Fruit fly (Drosophila melanogaster) whole organism: Measurements from ENCODE around the gene Arp5.

Experiments used
- CG8478 ChIP-seq: fragments of >200 bp; optimal IDR thresholded peaks from 2 replicates; lab custom pipeline; 2018; ENCODE audit warnings: inconsistent platforms
- Dll ChIP-seq: fragments of >200 bp; optimal IDR thresholded peaks from 2 replicates; lab custom pipeline; 2017
- EcR ChIP-seq, 2 experiments: fragments of >200 bp; optimal IDR thresholded peaks; 2 replicates each; lab custom pipeline; 2017; ENCODE audit warnings: missing biosample characterization in 2 of 2, missing genetic modification characterization in 2 of 2, missing genetic modification reagents in 2 of 2
- pan ChIP-seq: fragments of >200 bp; optimal IDR thresholded peaks from 2 replicates; lab custom pipeline; 2017
- psq ChIP-seq: fragments of >200 bp; optimal IDR thresholded peaks from 2 replicates; lab custom pipeline; 2017
- usp ChIP-seq: fragments of >200 bp; optimal IDR thresholded peaks from 2 replicates; lab custom pipeline; 2017; ENCODE audit warnings: missing biosample characterization, missing genetic modification characterization, mixed read lengths

The Arp5 gene

dm6 chr3R:18197802-18198148, 12.5 kb downstream of the Arp5 start:
- no peak for TF ChIP-seq psq
- TF ChIP-seq CG8478 (lab: Kevin White, UChicago), result no peak
- no peak for TF ChIP-seq pan
- TF ChIP-seq EcR (GFP tag; optimal IDR thresholded peaks at IDR 0.05; lab: Kevin White, UChicago), result no peak
- TF ChIP-seq usp (GFP tag; lab: Kevin White, UChicago), result no peak
- no peak for TF ChIP-seq Dll (lab: Kevin White, UChicago)

dm6 chr3R:18198518-18199118, 13.3 kb downstream of the Arp5 start:
- no peak for TF ChIP-seq pan
- TF ChIP-seq Dll (lab: Kevin White, UChicago), result peak; percentile 97
- TF ChIP-seq CG8478 (lab: Kevin White, UChicago), result no peak
- no peak for TF ChIP-seq psq
- TF ChIP-seq EcR (GFP tag; optimal IDR thresholded peaks at IDR 0.05; lab: Kevin White, UChicago), result no peak
- no peak for TF ChIP-seq usp (GFP tag; lab: Kevin White, UChicago)

DNA sequence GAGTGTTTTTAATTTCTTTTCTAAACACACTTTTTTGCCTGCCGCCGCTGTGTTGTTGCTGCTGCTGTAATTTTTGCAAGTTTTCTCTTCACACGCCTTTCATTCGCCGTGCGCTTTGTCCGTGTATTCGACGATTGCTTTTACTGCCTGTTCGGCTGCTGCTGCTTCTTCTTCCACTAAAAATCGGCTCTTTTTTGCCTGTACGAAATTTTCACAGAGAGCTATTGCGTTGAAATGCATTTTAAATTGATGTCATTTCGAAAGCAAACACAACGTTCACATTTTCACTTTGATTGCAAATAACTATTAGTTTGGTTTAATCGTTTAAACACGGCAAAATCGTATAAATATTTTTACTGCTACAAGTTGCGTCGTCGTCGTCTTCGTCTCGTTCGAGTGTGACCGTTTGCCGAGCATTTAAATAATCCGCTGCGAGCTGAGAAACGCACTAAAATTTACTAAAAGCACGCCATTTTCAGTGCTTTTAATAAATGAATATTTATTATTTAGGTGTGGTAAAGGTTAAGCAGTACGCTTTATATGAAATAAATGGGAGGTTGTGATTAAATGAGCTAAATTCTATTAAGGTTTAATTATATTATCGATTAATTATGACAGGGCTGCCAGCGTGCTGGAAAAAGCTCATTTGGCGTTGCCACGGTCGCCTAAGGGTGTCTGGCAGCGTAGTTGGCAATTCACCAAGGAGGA, 14.0 kb downstream of the Arp5 start, which contains the start of the genes Ssdp and CG7985:
Gene Ssdp, minus strand, starts transcription at position 419 of the 708 bp plus-strand sequence.
Gene CG7985, plus strand, starts transcription at position 681 of the 708 bp plus-strand sequence.
- no peak for TF ChIP-seq EcR (GFP tag; optimal IDR thresholded peaks at IDR 0.05; lab: Kevin White, UChicago)
- peak; percentile 59 for TF ChIP-seq psq

dm6 chr3R:18199885-18200249, 14.6 kb downstream of the Arp5 start:
- no peak for TF ChIP-seq psq
- no peak for TF ChIP-seq EcR (GFP tag; optimal IDR thresholded peaks at IDR 0.05; lab: Kevin White, UChicago)
- TF ChIP-seq pan, result no peak
- no peak for TF ChIP-seq CG8478 (lab: Kevin White, UChicago)
- no peak for TF ChIP-seq usp (GFP tag; lab: Kevin White, UChicago)
- no peak for TF ChIP-seq Dll (lab: Kevin White, UChicago)

DNA sequence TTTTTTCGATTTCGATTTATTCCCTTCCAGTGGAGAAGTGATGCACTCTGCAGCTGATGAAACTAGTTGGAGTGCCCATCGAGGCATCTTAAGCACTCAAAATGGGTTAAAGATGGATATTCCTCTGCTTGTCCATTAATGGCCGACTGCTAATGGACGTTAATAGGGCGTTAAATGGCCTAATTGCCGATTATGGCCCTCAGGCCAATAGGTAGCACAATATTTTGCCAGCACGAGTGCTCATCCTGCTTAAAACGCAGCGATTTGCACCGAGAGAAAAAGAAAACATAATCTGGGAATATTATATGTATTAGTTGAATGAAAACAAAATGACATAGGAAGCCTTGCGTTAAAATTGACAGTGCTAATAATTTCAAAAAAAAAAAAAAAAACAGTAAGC, 23.2 kb downstream of the Arp5 start, which contains the start of gene CG44158:
Gene CG44158, plus strand, starts transcription at position 301 of the 400 bp plus-strand sequence.
- TF ChIP-seq usp (GFP tag; lab: Kevin White, UChicago) (no peak), psq (no peak), EcR (GFP tag; optimal IDR thresholded peaks at IDR 0.05; lab: Kevin White, UChicago) (no peak), Dll (lab: Kevin White, UChicago) (no peak), pan (no peak), CG8478 (lab: Kevin White, UChicago) (no peak)

dm6 chr3R:18215300-18215699, 30.0 kb downstream of the Arp5 start:
- TF ChIP-seq EcR (GFP tag; optimal IDR thresholded peaks at IDR 0.05; lab: Kevin White, UChicago), result no peak
- TF ChIP-seq CG8478 (lab: Kevin White, UChicago), result no peak
- no peak for TF ChIP-seq Dll (lab: Kevin White, UChicago)
- no peak for TF ChIP-seq psq
- no peak for TF ChIP-seq usp (GFP tag; lab: Kevin White, UChicago)
- no peak for TF ChIP-seq pan

DNA sequence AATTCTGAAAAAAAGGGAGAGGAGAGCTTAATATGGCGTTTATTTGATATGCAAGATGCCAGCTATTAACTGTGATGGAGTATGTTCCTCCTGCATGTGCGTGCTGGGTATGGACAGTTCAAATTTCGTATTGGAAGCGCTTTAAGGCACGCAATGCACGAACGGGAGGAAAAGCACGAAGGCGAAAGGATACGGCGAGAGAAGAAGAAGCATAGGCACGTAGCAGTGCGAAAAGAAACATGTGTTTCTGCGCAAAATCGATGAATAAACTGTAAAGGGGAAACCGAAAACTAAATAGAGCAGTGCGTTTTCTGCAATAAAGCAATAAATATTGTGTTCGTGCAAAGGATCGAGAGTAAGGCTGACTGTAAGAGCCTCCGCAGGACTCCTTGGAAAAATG, 30.6 kb downstream of the Arp5 start, which contains the start of gene CG14314:
Gene CG14314, plus strand, starts transcription at position 243 of the 400 bp plus-strand sequence.
- TF ChIP-seq CG8478 (lab: Kevin White, UChicago), result no peak
- TF ChIP-seq usp (GFP tag; lab: Kevin White, UChicago), result no peak
- TF ChIP-seq EcR (GFP tag; optimal IDR thresholded peaks at IDR 0.05; lab: Kevin White, UChicago), result no peak
- no peak for TF ChIP-seq Dll (lab: Kevin White, UChicago)
- no peak for TF ChIP-seq psq
- no peak for TF ChIP-seq pan

dm6 chr3R:18220211-18220749, 35.0 kb downstream of the Arp5 start, which contains the start of the genes CG7988 and CG7183:
Gene CG7988, plus strand, starts transcription at chr3R:18220526.
Gene CG7183, minus strand, starts transcription at chr3R:18220699.
- TF ChIP-seq CG8478 (lab: Kevin White, UChicago) (no peak), pan (no peak), EcR (GFP tag; optimal IDR thresholded peaks at IDR 0.05; lab: Kevin White, UChicago) (no peak), Dll (lab: Kevin White, UChicago) (no peak)

DNA sequence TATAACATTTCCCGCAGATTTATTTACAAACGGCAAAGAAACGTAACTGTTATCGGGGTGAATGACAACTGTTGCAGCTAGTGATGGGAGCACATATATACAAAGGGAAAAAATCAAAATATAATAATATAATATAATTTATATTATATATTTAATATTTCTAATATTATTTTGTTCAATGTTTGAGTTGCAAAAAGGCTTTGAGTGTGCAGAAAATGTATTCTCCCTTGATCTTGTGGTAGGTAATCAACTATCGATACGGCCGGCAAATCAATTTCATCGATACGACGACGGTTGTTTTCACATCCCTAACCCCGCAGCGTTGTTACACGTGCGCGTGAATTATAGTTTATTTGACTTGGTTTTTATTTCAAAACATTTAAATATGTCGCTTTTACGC, 38.1 kb downstream of the Arp5 start, which contains the start of the genes mTerf5 and Non3:
Gene mTerf5, minus strand, starts transcription at position 249 of the 400 bp plus-strand sequence.
Gene Non3, plus strand, starts transcription at position 289 of the 400 bp plus-strand sequence.
- TF ChIP-seq pan (no peak), Dll (lab: Kevin White, UChicago) (no peak), psq (no peak), EcR (GFP tag; optimal IDR thresholded peaks at IDR 0.05; lab: Kevin White, UChicago) (no peak), CG8478 (lab: Kevin White, UChicago) (no peak), usp (GFP tag; lab: Kevin White, UChicago) (no peak)

- TF ChIP-seq usp (GFP tag; lab: Kevin White, UChicago), result no peak
- TF ChIP-seq Dll (lab: Kevin White, UChicago), result no peak
- TF ChIP-seq EcR (GFP tag; optimal IDR thresholded peaks at IDR 0.05; lab: Kevin White, UChicago), result no peak
- no peak for TF ChIP-seq psq
- TF ChIP-seq CG8478 (lab: Kevin White, UChicago), result no peak
- TF ChIP-seq pan, result no peak
Observed at dm6 chr3R:18226043-18226808, 40.9 kb downstream of the Arp5 start, which contains the start of the genes CG7168 and Mdh2. Gene CG7168, minus strand, starts transcription at chr3R:18226082. Gene Mdh2, plus strand, starts transcription at chr3R:18226396.

- TF ChIP-seq EcR (GFP tag; optimal IDR thresholded peaks at IDR 0.05; lab: Kevin White, UChicago), result no peak
- TF ChIP-seq usp (GFP tag; lab: Kevin White, UChicago), result no peak
- TF ChIP-seq psq, result no peak
- no peak for TF ChIP-seq Dll (lab: Kevin White, UChicago)
- TF ChIP-seq pan, result no peak
- TF ChIP-seq CG8478 (lab: Kevin White, UChicago), result no peak
Observed at dm6 chr3R:18226809-18227157, 41.5 kb downstream of the Arp5 start.
